Fruit fly (Drosophila melanogaster): ENCODE data around the gene CG16989.

Gene CG16989

dm6 chrX:841038-841437, 48.1 kb downstream of the CG16989 start (continued):
- TF ChIP-seq twi (tag; optimal IDR thresholded peaks at IDR 0.05) (peak; percentile 20), TFAM (GFP tag; optimal IDR thresholded peaks at IDR 0.05) (no peak), chif (GFP tag; optimal IDR thresholded peaks at IDR 0.05) (no peak), Ravus (GFP tag; IDR thresholded peaks at IDR 0.05) (no peak), CG34422 (GFP tag; IDR thresholded peaks at IDR 0.05) (peak; percentile 70; the same call in 2 of the 3 replicates), dmrt99B (tag; optimal IDR thresholded peaks at IDR 0.05) (no peak), inv (GFP tag; IDR thresholded peaks at IDR 0.05; ENCODE audit: partially characterized antibody) (no peak), kah (GFP tag; optimal IDR thresholded peaks at IDR 0.05) (no peak), tgo (GFP tag; IDR thresholded peaks at IDR 0.05) (no peak), D19A (tag; optimal IDR thresholded peaks at IDR 0.05) (no peak), CG4424 (GFP tag; optimal IDR thresholded peaks at IDR 0.05) (no peak), stwl (tag; optimal IDR thresholded peaks at IDR 0.05) (peak; percentile 28), zen2 (GFP tag; IDR thresholded peaks at IDR 0.05; ENCODE audit: partially characterized antibody) (no peak), psq (GFP tag; optimal IDR thresholded peaks at IDR 0.05) (no peak), CG10267 (tag; optimal IDR thresholded peaks at IDR 0.05) (peak; percentile 76), gsb (GFP tag; IDR thresholded peaks at IDR 0.05) (no peak), vvl (GFP tag; IDR thresholded peaks at IDR 0.05) (0 out of 2 replicates have a peak, but pooled peaks have one; percentile 13), CG11398 (GFP tag; optimal IDR thresholded peaks at IDR 0.05) (no peak), ewg (GFP tag; optimal IDR thresholded peaks at IDR 0.05) (peak; percentile 20), MESR4 (GFP tag; optimal IDR thresholded peaks at IDR 0.05) (no peak), H2.0 (GFP tag; IDR thresholded peaks at IDR 0.05) (no peak), Atf-2 (GFP tag; optimal IDR thresholded peaks at IDR 0.05) (no peak), CG7987 (GFP tag; optimal IDR thresholded peaks at IDR 0.05) (peak; percentile 0), slou (GFP tag; optimal IDR thresholded peaks at IDR 0.05) (no peak), HLH3B (GFP tag; IDR thresholded peaks at IDR 0.05) (no peak), seq (GFP tag; IDR thresholded peaks at IDR 0.05) (peak; percentile 78), CG33557 (GFP tag; optimal IDR thresholded peaks at IDR 0.05) (no peak), cato (GFP tag; optimal IDR thresholded peaks at IDR 0.05; ENCODE audit: borderline replicate concordance) (no peak), lilli (GFP tag; optimal IDR thresholded peaks at IDR 0.05) (no peak), Meics (GFP tag; optimal IDR thresholded peaks at IDR 0.05) (no peak), Six4 (GFP tag; optimal IDR thresholded peaks at IDR 0.05) (no peak), CG11456 (GFP tag; IDR thresholded peaks at IDR 0.05) (0 out of 3 replicates have a peak, but pooled peaks have one; percentile 29), fd96Cb (tag; optimal IDR thresholded peaks at IDR 0.05) (no peak), amos (GFP tag; IDR thresholded peaks at IDR 0.05; ENCODE audit: partially characterized antibody) (no peak; the same call in 1 of the 2 replicates), CG11560 (tag; IDR thresholded peaks at IDR 0.05) (no peak), pan (optimal IDR thresholded peaks at IDR 0.05) (no peak), pan (GFP tag; optimal IDR thresholded peaks at IDR 0.05 in 1 of 2, IDR thresholded peaks at IDR 0.05 in 1 of 2) (no peak), row (GFP tag; IDR thresholded peaks at IDR 0.05) (no peak), Adf1 (GFP tag; IDR thresholded peaks at IDR 0.05) (no peak), abd-A (tag; optimal IDR thresholded peaks at IDR 0.05) (no peak), Camta (GFP tag; optimal IDR thresholded peaks at IDR 0.05) (no peak), Trl (optimal IDR thresholded peaks at IDR 0.05) (peak; percentile 50 to 54), Trl (GFP tag; optimal IDR thresholded peaks at IDR 0.05) (peak; percentile 11), CG15479 (GFP tag; optimal IDR thresholded peaks at IDR 0.05) (no peak), CG10321 (GFP tag; IDR thresholded peaks at IDR 0.05) (no peak), fd3F (GFP tag; optimal IDR thresholded peaks at IDR 0.05) (no peak), Gug (GFP tag; IDR thresholded peaks at IDR 0.05) (no peak), onecut (GFP tag; IDR thresholded peaks at IDR 0.05) (no peak), PHDP (tag; optimal IDR thresholded peaks at IDR 0.05) (no peak), CG6654 (GFP tag; optimal IDR thresholded peaks at IDR 0.05) (peak; percentile 99), CG6689 (GFP tag; IDR thresholded peaks at IDR 0.05) (no peak)
